Fruit fly (Drosophila melanogaster) whole organism, adult: ENCODE data around the gene CG14356.

Experiments
- Hr96 ChIP-seq: fragments of 200-800 bp; sonication (Bioruptor generic); optimal IDR thresholded peaks from 2 replicates; lab custom pipeline; 2016; ENCODE audit warnings: missing biosample characterization, missing genetic modification characterization
- tj ChIP-seq: fragments of 200-800 bp; sonication (Bioruptor generic); optimal IDR thresholded peaks from 3 replicates; lab custom pipeline; 2017; ENCODE audit warnings: missing biosample characterization, mild to moderate bottlenecking, missing genetic modification characterization, moderate library complexity

- TF ChIP-seq tj (GFP tag; lab: Kevin White, UChicago) (no peak), Hr96 (GFP tag; lab: Kevin White, UChicago) (no peak)
Measured at dm6 chr3R:14154341-14154740, 22.5 kb upstream of the CG14356 start, which contains the start of gene CG44215.
